Worm (Caenorhabditis elegans) whole organism, young adult: ENCODE data around the gene ugt-37.

Experiments
- Y95B8A.8 ChIP-seq: fragments of 200-800 bp; sonication (Bioruptor generic); IDR thresholded peaks from 2 replicates; pipeline ENCODE4 v1.3.6; 2022; ENCODE audit warnings: missing genetic modification reagents, missing genetic modification characterization, missing compliant biosample characterization
- ceh-27 ChIP-seq: fragments of 200-800 bp; sonication (Bioruptor generic); optimal IDR thresholded peaks from 2 replicates; lab custom pipeline; 2018; ENCODE audit warnings: mild to moderate bottlenecking, missing genetic modification characterization, moderate library complexity, missing compliant biosample characterization
- dox-1 ChIP-seq: fragments of 200-800 bp; sonication (Bioruptor generic); IDR thresholded peaks from 2 replicates; pipeline ENCODE4 v1.3.6; 2022; ENCODE audit warnings: missing genetic modification reagents, missing genetic modification characterization, missing compliant biosample characterization
- dpl-1 ChIP-seq: fragments of 150-350 bp; optimal IDR thresholded peaks from 2 replicates; lab custom pipeline; 2014; ENCODE audit warnings: missing biosample characterization, missing genetic modification reagents, missing genetic modification characterization
- fkh-3 ChIP-seq: sonication (generic microtip); optimal IDR thresholded peaks from 2 replicates; lab custom pipeline; 2016; ENCODE audit warnings: mild to moderate bottlenecking, missing genetic modification characterization, missing compliant biosample characterization
- nhr-90 ChIP-seq: sonication (generic microtip); optimal IDR thresholded peaks from 2 replicates; lab custom pipeline; 2016; ENCODE audit warnings: missing genotype, mild to moderate bottlenecking, missing genetic modification characterization, missing compliant biosample characterization
- unc-62 ChIP-seq: fragments of 150-350 bp; optimal IDR thresholded peaks from 2 replicates; lab custom pipeline; 2014; ENCODE audit warnings: missing biosample characterization, missing genetic modification reagents, missing genetic modification characterization

DNA sequence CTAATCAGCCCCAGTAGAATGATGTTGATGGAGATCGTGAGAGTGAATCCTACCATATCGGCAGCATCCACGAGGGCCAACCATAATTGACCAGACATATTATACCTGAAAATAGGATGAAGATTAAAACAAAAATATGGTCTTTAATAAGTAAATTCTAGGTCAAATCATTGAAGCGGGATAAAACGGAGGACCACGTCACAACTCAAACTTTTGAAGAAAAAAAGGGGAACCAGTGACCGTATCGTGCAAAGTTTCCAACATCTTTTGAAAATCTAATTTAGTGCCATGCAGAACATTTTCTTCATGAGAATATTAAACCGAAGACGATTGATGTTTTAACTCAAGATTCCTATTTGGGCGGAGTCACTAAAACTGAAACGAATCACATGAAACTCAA, 6.8 kb downstream of the ugt-37 start, which contains the start of gene str-112:
- TF ChIP-seq dpl-1 (GFP tag; lab: Kevin White, UChicago) = no peak
- no peak for TF ChIP-seq unc-62 (GFP tag; lab: Kevin White, UChicago)
- no peak for TF ChIP-seq nhr-90 (tag; lab: Kevin White, UChicago)
- no peak for TF ChIP-seq fkh-3 (tag; lab: Kevin White, UChicago)
- no peak for TF ChIP-seq Y95B8A.8 (GFP tag; lab: Robert Waterston, UW)
- TF ChIP-seq ceh-27 = no peak
- no peak for TF ChIP-seq dox-1 (GFP tag; lab: Robert Waterston, UW)
